Fruit fly (Drosophila melanogaster) whole organism, prepupa: Measurements from ENCODE around the gene CG46270.

ENCODE experiments used
- CG1621 ChIP-seq: fragments of 200-800 bp; sonication (Bioruptor generic); optimal IDR thresholded peaks from 3 replicates; lab custom pipeline; 2018; ENCODE audit warnings: missing biosample characterization, mild to moderate bottlenecking, missing genetic modification characterization
- Hr39 ChIP-seq: fragments of 200-800 bp; sonication (Bioruptor generic); optimal IDR thresholded peaks from 2 replicates; lab custom pipeline; 2016; ENCODE audit warnings: missing biosample characterization, missing genetic modification characterization

dm6 chr3R:10468207-10468606 is 40.0 kb upstream of the CG46270 start:
- TF ChIP-seq CG1621 (tag; lab: Kevin White, UChicago), result peak; percentile 72
- peak; percentile 67 for TF ChIP-seq Hr39 (GFP tag; lab: Kevin White, UChicago)
